Fruit fly (Drosophila melanogaster): ENCODE data around the gene CHES-1-like.

- TF ChIP-seq kay (GFP tag; ENCODE audit: borderline replicate concordance) (peak; percentile 66), tj (GFP tag; optimal IDR thresholded peaks at IDR 0.05) (no peak), toe (GFP tag; optimal IDR thresholded peaks at IDR 0.05) (no peak), bab1 (GFP tag; optimal IDR thresholded peaks at IDR 0.05) (no peak), cnc (optimal IDR thresholded peaks at IDR 0.05) (no peak), pad (GFP tag; optimal IDR thresholded peaks at IDR 0.05) (peak; percentile 87), Mnt (GFP tag; optimal IDR thresholded peaks at IDR 0.05) (peak; percentile 14)
Measured at dm6 chrX:7709708-7710438, 688 bp upstream of the CHES-1-like start.

Measured in whole organism, adult.